Worm (Caenorhabditis elegans) whole organism, L4/young adult: ENCODE data around the gene trf-1.

Source experiments
- W03F9.2 ChIP-seq: fragments of 150-350 bp; optimal IDR thresholded peaks from 2 replicates; lab custom pipeline; 2014; ENCODE audit warnings: missing biosample characterization, missing genetic modification characterization
- dao-5 ChIP-seq: sonication (generic microtip); optimal IDR thresholded peaks from 2 replicates; lab custom pipeline; 2016; ENCODE audit warnings: missing genotype, missing genetic modification characterization, moderate library complexity, missing compliant biosample characterization
- him-1 ChIP-seq: sonication (generic microtip); optimal IDR thresholded peaks from 2 replicates; lab custom pipeline; 2016; ENCODE audit warnings: missing genotype, missing genetic modification reagents, missing genetic modification characterization, missing compliant biosample characterization

DNA sequence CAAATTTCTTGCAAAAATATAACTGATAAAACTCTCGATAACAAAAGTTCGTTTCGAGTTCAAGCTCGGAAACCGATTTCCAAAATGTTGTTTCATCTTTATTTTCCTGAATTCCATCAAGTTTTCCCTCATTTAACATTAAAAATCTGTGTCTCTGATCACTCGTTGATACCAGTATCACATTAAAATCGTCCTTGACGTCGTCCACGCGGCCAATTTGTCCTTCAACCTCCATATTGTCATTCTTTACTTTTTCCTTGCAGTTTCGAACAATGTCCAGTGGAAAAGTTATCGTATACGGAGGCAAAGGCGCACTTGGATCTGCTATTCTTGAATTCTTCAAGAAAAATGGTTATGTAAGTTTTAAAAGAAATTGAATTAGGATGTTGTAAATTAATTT is 36.6 kb upstream of the trf-1 start, which contains the start of gene qdpr-1:
- TF ChIP-seq W03F9.2 (tag; lab: Kevin White, UChicago): no peak
- no peak for TF ChIP-seq him-1
- no peak for TF ChIP-seq dao-5 (tag; lab: Kevin White, UChicago)
